Worm (Caenorhabditis elegans): Measurements from ENCODE around the gene grd-13.

DNA sequence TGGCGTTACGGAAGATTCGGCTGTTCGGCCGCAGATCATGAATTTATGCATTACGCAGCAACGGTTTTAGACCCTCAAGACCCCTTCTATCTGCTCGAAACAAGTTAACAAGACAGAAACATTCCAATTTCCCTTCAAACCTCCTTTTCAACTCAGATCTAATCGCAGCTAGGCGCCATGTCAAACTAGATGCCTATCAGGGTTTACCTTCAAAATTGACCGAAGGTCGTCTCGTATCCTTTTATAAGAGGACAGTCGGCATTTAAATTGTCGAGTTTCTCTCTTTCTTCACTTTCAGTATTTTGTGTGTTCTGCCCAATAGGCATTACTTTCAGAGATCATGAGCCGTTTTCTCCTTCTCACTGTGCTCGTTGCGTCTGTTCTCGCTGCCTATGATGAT is at the start of gene grd-13:
- TF ChIP-seq hlh-17 (GFP tag; optimal IDR thresholded peaks at IDR 0.05; ENCODE audit: borderline replicate concordance) (no peak), tbx-2 (tag; optimal IDR thresholded peaks at IDR 0.05) (no peak), zag-1 (tag; optimal IDR thresholded peaks at IDR 0.05) (no peak), lin-13 (GFP tag; optimal IDR thresholded peaks at IDR 0.05) (no peak), ztf-11 (tag; optimal IDR thresholded peaks at IDR 0.05) (no peak), lin-39 (tag; optimal IDR thresholded peaks at IDR 0.05) (no peak), ama-1 (optimal IDR thresholded peaks at IDR 0.05) (no peak), aly-2 (tag; optimal IDR thresholded peaks at IDR 0.05) (no peak), lsy-2 (tag; optimal IDR thresholded peaks at IDR 0.05) (no peak), snu-23 (GFP tag; optimal IDR thresholded peaks at IDR 0.05) (no peak), nhr-237 (tag; optimal IDR thresholded peaks at IDR 0.05) (no peak), nhr-76 (tag; optimal IDR thresholded peaks at IDR 0.05) (no peak), unc-86 (tag; optimal IDR thresholded peaks at IDR 0.05) (no peak)

Data from whole organism, L1 larva.